Worm (Caenorhabditis elegans) whole organism, midembryonic: ENCODE data around the gene W10G11.19.
A peak's percentile ranks its signal among the peaks of the same experiment; 100 is the strongest.

ENCODE experiments used
- T22C8.4 ChIP-seq: fragments of 200-800 bp; sonication (Bioruptor generic); IDR thresholded peaks from 2 replicates; pipeline ENCODE4 v1.3.6; 2022; ENCODE audit warnings: missing genetic modification characterization, missing compliant biosample characterization
- cog-1 ChIP-seq: sonication (generic microtip); optimal IDR thresholded peaks from 2 replicates; lab custom pipeline; 2016; ENCODE audit warnings: missing genetic modification characterization, missing compliant biosample characterization
- flt-1 ChIP-seq: fragments of 200-800 bp; sonication (Bioruptor generic); IDR thresholded peaks from 2 replicates; pipeline ENCODE4 v1.3.6; 2022; ENCODE audit warnings: missing genetic modification characterization, missing compliant biosample characterization
- klf-2 ChIP-seq: fragments of 200-800 bp; sonication (Bioruptor generic); conservative IDR thresholded peaks from 2 replicates; pipeline ENCODE4 v1.3.6; 2022; ENCODE audit warnings: missing genetic modification reagents, missing genetic modification characterization, missing compliant biosample characterization
- med-1 ChIP-seq: sonication (generic microtip); optimal IDR thresholded peaks from 2 replicates; lab custom pipeline; 2017; ENCODE audit warnings: missing genetic modification characterization, mild to moderate bottlenecking, missing compliant biosample characterization, antibody characterized with exemption, missing genetic modification reagents; ENCODE audit not compliant: insufficient read depth
- ref-1 ChIP-seq: fragments of 200-800 bp; sonication (Bioruptor generic); conservative IDR thresholded peaks from 2 replicates; pipeline ENCODE4 v1.3.6; 2022; ENCODE audit warnings: missing genetic modification reagents, missing genetic modification characterization, missing compliant biosample characterization
- tab-1 ChIP-seq: fragments of 200-800 bp; sonication (Bioruptor generic); IDR thresholded peaks from 2 replicates; pipeline ENCODE4 v1.3.6; 2022; ENCODE audit warnings: missing genetic modification characterization, missing compliant biosample characterization
- ztf-23 ChIP-seq: fragments of 200-800 bp; sonication (Bioruptor generic); IDR thresholded peaks from 2 replicates; pipeline ENCODE4 v1.3.6; 2022; ENCODE audit warnings: missing genetic modification reagents, missing genetic modification characterization, missing compliant biosample characterization
- ztf-29 ChIP-seq: fragments of 200-800 bp; sonication (Bioruptor generic); IDR thresholded peaks from 2 replicates; pipeline ENCODE4 v1.3.6; 2022; ENCODE audit warnings: missing genetic modification reagents, missing genetic modification characterization, missing compliant biosample characterization

Gene W10G11.19

ce11 chrII:3550352-3550751 is at the start of gene W10G11.19:
Gene W10G11.19, plus strand, starts transcription at chrII:3550652.
- TF ChIP-seq ref-1 (no peak), T22C8.4 (GFP tag; lab: Robert Waterston, UW) (no peak), med-1 (no peak), tab-1 (GFP tag; lab: Robert Waterston, UW) (no peak)

- TF ChIP-seq klf-2 = no peak
Observed at ce11 chrII:3502011-3502410, 48.4 kb upstream of the W10G11.19 start.

- peak; percentile 49; the same call in 1 of the 2 replicates for TF ChIP-seq T22C8.4 (GFP tag; lab: Robert Waterston, UW)
- TF ChIP-seq ref-1 = no peak
- peak; percentile 62; the same call in 1 of the 2 replicates for TF ChIP-seq ztf-23
- TF ChIP-seq cog-1 = peak; percentile 51
- no peak for TF ChIP-seq tab-1 (GFP tag; lab: Robert Waterston, UW)
- peak; percentile 60; the same call in 1 of the 2 replicates for TF ChIP-seq flt-1 (GFP tag; lab: Robert Waterston, UW)
- no peak for TF ChIP-seq med-1
- TF ChIP-seq klf-2 = peak; percentile 63; the same call in 1 of the 2 replicates
- no peak for TF ChIP-seq ztf-29 (GFP tag; lab: Robert Waterston, UW)
Observed at ce11 chrII:3502520-3503323, 47.7 kb upstream of the W10G11.19 start, which contains the start of the genes col-71 and Y49F6B.2. Gene col-71, minus strand, starts transcription at chrII:3502570. Gene Y49F6B.2, plus strand, starts transcription at chrII:3502968.

- TF ChIP-seq klf-2 (no peak), T22C8.4 (GFP tag; lab: Robert Waterston, UW) (no peak), flt-1 (GFP tag; lab: Robert Waterston, UW) (no peak), cog-1 (no peak), ztf-23 (no peak), med-1 (no peak), ztf-29 (GFP tag; lab: Robert Waterston, UW) (no peak), ref-1 (no peak), tab-1 (GFP tag; lab: Robert Waterston, UW) (no peak)
Observed at ce11 chrII:3504717-3505116, 45.7 kb upstream of the W10G11.19 start, which contains the start of gene cyh-1. Gene cyh-1, plus strand, starts transcription at chrII:3505017.

- TF ChIP-seq ztf-29 (GFP tag; lab: Robert Waterston, UW) = no peak
Observed at ce11 chrII:3512240-3512639, 38.2 kb upstream of the W10G11.19 start, which contains the start of gene Y49F6B.19. Gene Y49F6B.19, minus strand, starts transcription at chrII:3512340.

- TF ChIP-seq T22C8.4 (GFP tag; lab: Robert Waterston, UW) (no peak), flt-1 (GFP tag; lab: Robert Waterston, UW) (no peak), cog-1 (no peak), med-1 (no peak), klf-2 (no peak), tab-1 (GFP tag; lab: Robert Waterston, UW) (no peak)
Observed at ce11 chrII:3514631-3515030, 35.8 kb upstream of the W10G11.19 start, which contains the start of gene srz-5. Gene srz-5, minus strand, starts transcription at chrII:3514731.

- TF ChIP-seq T22C8.4 (GFP tag; lab: Robert Waterston, UW) (no peak), ztf-29 (GFP tag; lab: Robert Waterston, UW) (no peak), cog-1 (no peak), klf-2 (no peak), flt-1 (GFP tag; lab: Robert Waterston, UW) (no peak)
Observed at ce11 chrII:3515384-3516053, 34.9 kb upstream of the W10G11.19 start, which contains the start of the genes Y49F6B.14 and clec-125. Gene Y49F6B.14, minus strand, starts transcription at chrII:3515484. Gene clec-125, plus strand, starts transcription at chrII:3516003.

ce11 chrII:3516175-3516574 is 34.3 kb upstream of the W10G11.19 start:
- TF ChIP-seq flt-1 (GFP tag; lab: Robert Waterston, UW) = no peak
- no peak for TF ChIP-seq klf-2
- TF ChIP-seq med-1 = no peak

- TF ChIP-seq ref-1 = peak; percentile 81
- TF ChIP-seq ztf-23 = peak; percentile 87; the same call in 1 of the 2 replicates
- TF ChIP-seq flt-1 (GFP tag; lab: Robert Waterston, UW) = peak; percentile 93
- peak; percentile 89 for TF ChIP-seq tab-1 (GFP tag; lab: Robert Waterston, UW)
- peak; percentile 84 for TF ChIP-seq klf-2
- peak; percentile 88 for TF ChIP-seq T22C8.4 (GFP tag; lab: Robert Waterston, UW)
- peak; percentile 86; the same call in 1 of the 2 replicates for TF ChIP-seq ztf-29 (GFP tag; lab: Robert Waterston, UW)
- peak; percentile 87 for TF ChIP-seq cog-1
- TF ChIP-seq med-1 = peak; percentile 62
Observed at ce11 chrII:3518961-3519544, 31.4 kb upstream of the W10G11.19 start, which contains the start of gene clec-126. Gene clec-126, plus strand, starts transcription at chrII:3519494.

ce11 chrII:3520988-3521850 is 29.2 kb upstream of the W10G11.19 start, which contains the start of gene W09G10.9:
Gene W09G10.9, plus strand, starts transcription at chrII:3521800.
- peak; percentile 89 for TF ChIP-seq ref-1
- TF ChIP-seq T22C8.4 (GFP tag; lab: Robert Waterston, UW) = peak; percentile 92
- TF ChIP-seq tab-1 (GFP tag; lab: Robert Waterston, UW) = peak; percentile 96
- peak; percentile 95 for TF ChIP-seq flt-1 (GFP tag; lab: Robert Waterston, UW)
- peak; percentile 91 for TF ChIP-seq klf-2
- TF ChIP-seq med-1 = peak; percentile 43
- peak; percentile 93 for TF ChIP-seq ztf-23
- TF ChIP-seq ztf-29 (GFP tag; lab: Robert Waterston, UW) = peak; percentile 87
- peak; percentile 4 for TF ChIP-seq cog-1
